Fruit fly (Drosophila melanogaster) whole organism, embryonic: ENCODE results near the gene Phb1.

Experiments used
- Adf1 ChIP-seq: fragments of 200-800 bp; sonication (Bioruptor generic); IDR thresholded peaks from 2 replicates; pipeline ENCODE4 v1.3.6; 2022; ENCODE audit warnings: missing biosample characterization, missing genetic modification characterization
- Aef1 ChIP-seq: fragments of 200-800 bp; sonication (Bioruptor generic); IDR thresholded peaks from 3 replicates; pipeline ENCODE4 v1.3.6; 2022; ENCODE audit warnings: missing biosample characterization, missing genetic modification characterization
- Awh ChIP-seq: fragments of 200-800 bp; sonication (Bioruptor generic); IDR thresholded peaks from 2 replicates; pipeline ENCODE4, ENCODE4 v1.3.6; 2022; ENCODE audit warnings: missing biosample characterization, missing genetic modification characterization
- B-H1 ChIP-seq: fragments of 200-800 bp; sonication (Bioruptor generic); IDR thresholded peaks from 3 replicates; pipeline ENCODE4 v1.3.6; 2022; ENCODE audit warnings: missing biosample characterization, missing genetic modification characterization
- BtbVII ChIP-seq: fragments of 200-800 bp; sonication (Bioruptor generic); optimal IDR thresholded peaks from 3 replicates; lab custom pipeline; 2017; ENCODE audit warnings: missing biosample characterization, mild to moderate bottlenecking, missing genetic modification characterization
- Bteb2 ChIP-seq: fragments of 200-800 bp; sonication (Bioruptor generic); optimal IDR thresholded peaks from 2 replicates; lab custom pipeline; 2016; ENCODE audit warnings: missing biosample characterization, missing genetic modification characterization
- CG10147 ChIP-seq: fragments of 200-800 bp; sonication (Bioruptor generic); optimal IDR thresholded peaks from 2 replicates; lab custom pipeline; 2019; ENCODE audit warnings: missing biosample characterization, mild to moderate bottlenecking, missing genetic modification characterization, moderate library complexity
- CG10543 ChIP-seq: fragments of 200-800 bp; sonication (Bioruptor generic); optimal IDR thresholded peaks from 3 replicates; lab custom pipeline; 2017; ENCODE audit warnings: missing biosample characterization, mild to moderate bottlenecking, missing genetic modification characterization, moderate library complexity
- CG10979 ChIP-seq: fragments of 200-800 bp; sonication (Bioruptor generic); optimal IDR thresholded peaks from 2 replicates; lab custom pipeline; 2018; ENCODE audit warnings: missing biosample characterization, mild to moderate bottlenecking, missing genetic modification characterization, moderate library complexity
- CG11560 ChIP-seq: fragments of 200-800 bp; sonication (Bioruptor generic); IDR thresholded peaks from 3 replicates; pipeline ENCODE4 v1.3.6; 2022; ENCODE audit warnings: missing biosample characterization, missing genetic modification characterization
- CG13296 ChIP-seq: fragments of 200-800 bp; sonication (Bioruptor generic); optimal IDR thresholded peaks from 3 replicates; lab custom pipeline; 2018; ENCODE audit warnings: missing biosample characterization, mild to moderate bottlenecking, missing genetic modification characterization
- CG14050 ChIP-seq: fragments of 200-800 bp; sonication (Bioruptor generic); IDR thresholded peaks from 3 replicates; pipeline ENCODE4 v1.3.6; 2022; ENCODE audit warnings: missing biosample characterization, missing genetic modification characterization
- CG14965 ChIP-seq: fragments of 200-800 bp; sonication (Bioruptor generic); optimal IDR thresholded peaks from 2 replicates; lab custom pipeline; 2016; ENCODE audit warnings: missing biosample characterization, missing genetic modification characterization, borderline replicate concordance
- CG15269 ChIP-seq: fragments of 200-800 bp; sonication (Bioruptor generic); optimal IDR thresholded peaks from 2 replicates; lab custom pipeline; 2018; ENCODE audit warnings: missing biosample characterization, mild to moderate bottlenecking, missing genetic modification characterization, moderate library complexity
- CG16779 ChIP-seq: fragments of 200-800 bp; sonication (Bioruptor generic); IDR thresholded peaks from 2 replicates; pipeline ENCODE4 v1.3.6; 2022; ENCODE audit warnings: missing biosample characterization, missing genetic modification characterization
- CG17912 ChIP-seq: fragments of 200-800 bp; sonication (Bioruptor generic); optimal IDR thresholded peaks from 2 replicates; lab custom pipeline; 2018; ENCODE audit warnings: missing biosample characterization, mild to moderate bottlenecking, missing genetic modification characterization
- CG18619 ChIP-seq: fragments of 200-800 bp; sonication (Bioruptor generic); optimal IDR thresholded peaks from 3 replicates; lab custom pipeline; 2017; ENCODE audit warnings: missing biosample characterization, mild to moderate bottlenecking, missing genetic modification characterization
- CG2678 ChIP-seq: fragments of 200-800 bp; sonication (Bioruptor generic); optimal IDR thresholded peaks from 3 replicates; lab custom pipeline; 2019; ENCODE audit warnings: missing biosample characterization, mild to moderate bottlenecking, missing genetic modification characterization, moderate library complexity
- CG2875 ChIP-seq: fragments of 200-800 bp; sonication (Bioruptor generic); optimal IDR thresholded peaks from 2 replicates; lab custom pipeline; 2017; ENCODE audit warnings: missing biosample characterization, mild to moderate bottlenecking, missing genetic modification characterization, missing genetic modification reagents
- CG3163 ChIP-seq: fragments of 200-800 bp; sonication (Bioruptor generic); optimal IDR thresholded peaks from 3 replicates; lab custom pipeline; 2016; ENCODE audit warnings: missing biosample characterization, missing genetic modification characterization
- CG32532 ChIP-seq: fragments of 200-800 bp; sonication (Bioruptor generic); IDR thresholded peaks from 2 replicates; pipeline ENCODE4 v1.3.6; 2022; ENCODE audit warnings: missing biosample characterization, missing genetic modification characterization
- CG33557 ChIP-seq: fragments of 200-800 bp; sonication (Bioruptor generic); optimal IDR thresholded peaks from 2 replicates; lab custom pipeline; 2019; ENCODE audit warnings: missing biosample characterization, mild to moderate bottlenecking, missing genetic modification characterization, moderate library complexity
- CG3995 ChIP-seq: fragments of 200-800 bp; sonication (Bioruptor generic); optimal IDR thresholded peaks from 3 replicates; lab custom pipeline; 2016; ENCODE audit warnings: missing biosample characterization, missing genetic modification characterization
- CG6791 ChIP-seq: fragments of 200-800 bp; sonication (Bioruptor generic); IDR thresholded peaks from 3 replicates; pipeline ENCODE4 v1.3.6; 2022; ENCODE audit warnings: missing biosample characterization, missing genetic modification characterization; ENCODE audit not compliant: partially characterized antibody
- CG9215 ChIP-seq: fragments of 200-800 bp; sonication (Bioruptor generic); IDR thresholded peaks from 2 replicates; pipeline ENCODE4 v1.3.6; 2022; ENCODE audit warnings: missing biosample characterization, missing genetic modification characterization
- CrebB ChIP-seq: fragments of 200-800 bp; sonication (Bioruptor generic); optimal IDR thresholded peaks from 3 replicates; lab custom pipeline; 2018; ENCODE audit warnings: missing biosample characterization, mild to moderate bottlenecking, missing genetic modification characterization
- Dad ChIP-seq: fragments of 200-800 bp; sonication (Bioruptor generic); optimal IDR thresholded peaks from 3 replicates; lab custom pipeline; 2016; ENCODE audit warnings: missing biosample characterization, missing genetic modification characterization
- E2f2 ChIP-seq: fragments of 200-800 bp; sonication (Bioruptor generic); IDR thresholded peaks from 2 replicates; pipeline ENCODE4 v1.3.6; 2022; ENCODE audit warnings: missing biosample characterization, missing genetic modification characterization
- Ets65A ChIP-seq: fragments of 200-800 bp; sonication (Bioruptor generic); peaks from one replicate; lab custom pipeline; 2016; ENCODE audit warnings: missing biosample characterization, missing genetic modification characterization
- GATAe ChIP-seq: fragments of 200-800 bp; sonication (Bioruptor generic); conservative IDR thresholded peaks from 2 replicates; pipeline ENCODE4 v1.3.6; 2022; ENCODE audit warnings: missing biosample characterization, missing genetic modification characterization
- Hr39 ChIP-seq: fragments of >200 bp; optimal IDR thresholded peaks from 2 replicates; lab custom pipeline; 2017
- Hsf ChIP-seq: fragments of 200-800 bp; sonication (Bioruptor generic); optimal IDR thresholded peaks from 3 replicates; lab custom pipeline; 2016; ENCODE audit warnings: missing biosample characterization, missing genetic modification characterization
- MTF-1 ChIP-seq: fragments of 200-800 bp; sonication (Bioruptor generic); optimal IDR thresholded peaks from 2 replicates; lab custom pipeline; 2018; ENCODE audit warnings: missing biosample characterization, mild to moderate bottlenecking, missing genetic modification characterization, borderline replicate concordance
- NfI ChIP-seq: fragments of 200-800 bp; sonication (Bioruptor generic); optimal IDR thresholded peaks from 3 replicates; lab custom pipeline; 2018; ENCODE audit warnings: missing biosample characterization, mild to moderate bottlenecking, missing genetic modification characterization, moderate library complexity
- Pdp1 ChIP-seq, 2 experiments: fragments of 200-800 bp; sonication (Bioruptor generic); optimal IDR thresholded peaks; 3 replicates each; lab custom pipeline; 2016; ENCODE audit warnings: missing biosample characterization in 2 of 2, missing genetic modification characterization in 2 of 2, mild to moderate bottlenecking in 1 of 2, moderate library complexity in 1 of 2
- Sox102F ChIP-seq: fragments of 200-800 bp; sonication (Bioruptor generic); optimal IDR thresholded peaks from 2 replicates; lab custom pipeline; 2018; ENCODE audit warnings: missing biosample characterization, mild to moderate bottlenecking, missing genetic modification characterization, moderate library complexity
- Ssrp ChIP-seq: fragments of 200-800 bp; sonication (Bioruptor generic); optimal IDR thresholded peaks from 2 replicates; lab custom pipeline; 2018; ENCODE audit warnings: missing biosample characterization, mild to moderate bottlenecking, missing genetic modification characterization, moderate library complexity
- Usf ChIP-seq: fragments of 200-800 bp; sonication (Bioruptor generic); optimal IDR thresholded peaks from 2 replicates; lab custom pipeline; 2017; ENCODE audit warnings: missing genotype, missing biosample characterization, missing genetic modification characterization
- bbx ChIP-seq: fragments of 200-800 bp; sonication (Bioruptor generic); IDR thresholded peaks from 2 replicates; pipeline ENCODE4 v1.3.6; 2022; ENCODE audit warnings: missing biosample characterization, missing genetic modification characterization; ENCODE audit not compliant: partially characterized antibody
- ci ChIP-seq: fragments of 200-800 bp; sonication (Bioruptor generic); IDR thresholded peaks from 3 replicates; pipeline ENCODE4 v1.3.6; 2022; ENCODE audit warnings: missing biosample characterization, missing genetic modification characterization
- dmrt11E ChIP-seq: fragments of 200-800 bp; sonication (Bioruptor generic); optimal IDR thresholded peaks from 3 replicates; lab custom pipeline; 2018; ENCODE audit warnings: missing biosample characterization, mild to moderate bottlenecking, missing genetic modification characterization, moderate library complexity
- gcm2 ChIP-seq: fragments of 200-800 bp; sonication (Bioruptor generic); optimal IDR thresholded peaks from 2 replicates; lab custom pipeline; 2016; ENCODE audit warnings: missing biosample characterization, missing genetic modification characterization
- grn ChIP-seq: fragments of 200-800 bp; sonication (Bioruptor generic); optimal IDR thresholded peaks from 3 replicates; lab custom pipeline; 2017; ENCODE audit warnings: missing biosample characterization, missing genetic modification characterization
- ham ChIP-seq: fragments of 200-800 bp; sonication (Bioruptor generic); IDR thresholded peaks from 2 replicates; pipeline ENCODE4 v1.3.6; 2022; ENCODE audit warnings: missing biosample characterization, missing genetic modification characterization
- insv ChIP-seq, 2 experiments: fragments of 200-800 bp; sonication (Bioruptor generic); optimal IDR thresholded peaks; 3 replicates each; lab custom pipeline; 2016 to 2018; ENCODE audit warnings: missing biosample characterization in 2 of 2, missing genetic modification characterization in 2 of 2
- inv ChIP-seq: fragments of 200-800 bp; sonication (Bioruptor generic); IDR thresholded peaks from 2 replicates; pipeline ENCODE4 v1.3.6; 2022; ENCODE audit warnings: missing biosample characterization, missing genetic modification characterization; ENCODE audit not compliant: partially characterized antibody
- psq ChIP-seq: fragments of 200-800 bp; sonication (Bioruptor generic); optimal IDR thresholded peaks from 2 replicates; lab custom pipeline; 2017; ENCODE audit warnings: missing biosample characterization, missing genetic modification characterization
- salm ChIP-seq: fragments of 200-800 bp; sonication (Bioruptor generic); optimal IDR thresholded peaks from 2 replicates; lab custom pipeline; 2018; ENCODE audit warnings: missing biosample characterization, mild to moderate bottlenecking, missing genetic modification characterization
- schlank ChIP-seq: fragments of 200-800 bp; sonication (Bioruptor generic); optimal IDR thresholded peaks from 2 replicates; lab custom pipeline; 2018; ENCODE audit warnings: missing biosample characterization, mild to moderate bottlenecking, missing genetic modification characterization
- ssp ChIP-seq: fragments of 200-800 bp; sonication (Bioruptor generic); IDR thresholded peaks from 2 replicates; pipeline ENCODE4 v1.3.6; 2022; ENCODE audit warnings: missing biosample characterization, missing genetic modification characterization
- ttk ChIP-seq: fragments of 200-800 bp; sonication (Bioruptor generic); IDR thresholded peaks from 2 replicates; pipeline ENCODE4 v2.1.2; 2022; ENCODE audit warnings: missing biosample characterization, missing genetic modification characterization
- vfl ChIP-seq: fragments of 200-800 bp; sonication (Bioruptor generic); optimal IDR thresholded peaks from 2 replicates; lab custom pipeline; 2016; ENCODE audit warnings: missing biosample characterization, missing genetic modification characterization

The Phb1 gene

DNA sequence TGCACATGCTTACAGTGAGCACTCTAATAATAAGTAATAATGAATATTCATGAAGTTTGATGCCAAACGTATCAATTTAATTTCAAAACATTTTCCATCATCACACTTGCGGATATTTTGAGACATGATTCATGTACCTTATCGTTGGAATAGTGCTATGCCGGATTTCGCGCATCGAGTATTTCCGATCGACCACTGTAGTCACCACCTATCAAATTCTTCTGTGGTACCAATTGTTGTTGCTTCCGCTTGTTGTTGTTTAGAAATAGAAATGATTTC, 17.3 kb upstream of the Phb1 start (continued):
- no peak for TF ChIP-seq CG33557 (GFP tag; lab: Kevin White, UChicago)
- no peak for TF ChIP-seq CG3995 (GFP tag; lab: Kevin White, UChicago)
- TF ChIP-seq Ets65A (GFP tag; lab: Kevin White, UChicago), result peak; percentile 63
- TF ChIP-seq dmrt11E, result no peak
- no peak for TF ChIP-seq ttk (GFP tag; lab: Robert Waterston, UW)
- peak; percentile 55 for TF ChIP-seq CG10147
- TF ChIP-seq CG2678 (tag; lab: Kevin White, UChicago), result peak; percentile 55
- no peak for TF ChIP-seq ham
- TF ChIP-seq CG10979 (tag; lab: Kevin White, UChicago), result no peak
- TF ChIP-seq salm (tag; lab: Kevin White, UChicago), result no peak
- TF ChIP-seq CG11560 (tag; lab: Robert Waterston, UW), result peak; percentile 52; the same call in 1 of the 3 replicates
- peak; percentile 59; the same call in 1 of the 3 replicates for TF ChIP-seq Aef1 (GFP tag; lab: Robert Waterston, UW)
- TF ChIP-seq B-H1 (GFP tag; lab: Robert Waterston, UW), result no peak
- no peak for TF ChIP-seq Bteb2 (GFP tag; lab: Kevin White, UChicago)
- peak; percentile 40 for TF ChIP-seq CG18619
- TF ChIP-seq CG14965, result no peak
- no peak for TF ChIP-seq E2f2 (GFP tag; lab: Robert Waterston, UW)
- no peak for TF ChIP-seq CG17912
- no peak for TF ChIP-seq vfl (GFP tag; lab: Kevin White, UChicago)
- TF ChIP-seq CG13296 (GFP tag; lab: Kevin White, UChicago), result no peak
- TF ChIP-seq insv (GFP tag; optimal IDR thresholded peaks at IDR 0.05; lab: Kevin White, UChicago), result no peak
- TF ChIP-seq Usf (GFP tag; lab: Kevin White, UChicago), result no peak
- TF ChIP-seq inv (GFP tag; lab: Robert Waterston, UW), result no peak
- TF ChIP-seq CrebB (tag; lab: Kevin White, UChicago), result no peak
- TF ChIP-seq CG3163 (GFP tag; lab: Kevin White, UChicago), result peak; percentile 21
- TF ChIP-seq bbx (GFP tag; lab: Robert Waterston, UW), result no peak
- TF ChIP-seq CG2875, result no peak
- TF ChIP-seq Sox102F (GFP tag; lab: Kevin White, UChicago), result peak; percentile 31
- no peak for TF ChIP-seq BtbVII (GFP tag; lab: Kevin White, UChicago)
- TF ChIP-seq gcm2 (GFP tag; lab: Kevin White, UChicago), result no peak
- TF ChIP-seq CG32532 (GFP tag; lab: Robert Waterston, UW), result peak; percentile 59; the same call in 1 of the 2 replicates
- TF ChIP-seq GATAe (GFP tag; lab: Robert Waterston, UW), result no peak
- no peak for TF ChIP-seq CG6791 (GFP tag; lab: Robert Waterston, UW)
- no peak for TF ChIP-seq CG9215 (GFP tag; lab: Robert Waterston, UW)
- TF ChIP-seq CG15269 (tag; lab: Kevin White, UChicago), result peak; percentile 1
- no peak for TF ChIP-seq schlank (tag; lab: Kevin White, UChicago)
- TF ChIP-seq CG10543 (GFP tag; lab: Kevin White, UChicago), result no peak
- peak in 1 of 2 experiments; percentile 39 for TF ChIP-seq Pdp1 (GFP tag; optimal IDR thresholded peaks at IDR 0.05; lab: Kevin White, UChicago)
- TF ChIP-seq Hsf (GFP tag; lab: Kevin White, UChicago), result peak; percentile 44
- TF ChIP-seq CG14050 (GFP tag; lab: Robert Waterston, UW), result no peak
- no peak for TF ChIP-seq MTF-1 (GFP tag; lab: Kevin White, UChicago)
- peak; percentile 24 for TF ChIP-seq Dad (GFP tag; lab: Kevin White, UChicago)
- peak; percentile 5 for TF ChIP-seq NfI (GFP tag; lab: Kevin White, UChicago)
- no peak for TF ChIP-seq Ssrp (tag; lab: Kevin White, UChicago)
- no peak for TF ChIP-seq Hr39 (lab: Kevin White, UChicago)
- no peak for TF ChIP-seq ssp (GFP tag; lab: Robert Waterston, UW)
- TF ChIP-seq Awh (GFP tag; lab: Robert Waterston, UW), result no peak
- TF ChIP-seq grn (GFP tag; lab: Kevin White, UChicago), result no peak
- TF ChIP-seq psq, result no peak
- TF ChIP-seq CG16779 (GFP tag; lab: Robert Waterston, UW), result 0 out of 2 replicates have a peak, but pooled peaks have one; percentile 4
- TF ChIP-seq Adf1 (GFP tag; lab: Robert Waterston, UW), result no peak
- no peak for TF ChIP-seq ci (GFP tag; lab: Robert Waterston, UW)
